Fruit fly (Drosophila melanogaster) whole organism, wandering third instar larva: ENCODE data around the gene CG14718.

Experiments
- CG9705 ChIP-seq: fragments of 200-800 bp; sonication (Bioruptor generic); optimal IDR thresholded peaks from 2 replicates; lab custom pipeline; 2018; ENCODE audit warnings: missing biosample characterization, mild to moderate bottlenecking, missing genetic modification characterization
- CrebA ChIP-seq: fragments of 200-800 bp; sonication (Bioruptor generic); optimal IDR thresholded peaks from 2 replicates; lab custom pipeline; 2016; ENCODE audit warnings: missing biosample characterization, mild to moderate bottlenecking, missing genetic modification characterization, borderline replicate concordance
- Dfd ChIP-seq: fragments of >200 bp; optimal IDR thresholded peaks from 2 replicates; lab custom pipeline; 2017; ENCODE audit warnings: missing biosample characterization, missing genetic modification characterization
- Hnf4 ChIP-seq: fragments of 200-800 bp; sonication (Bioruptor generic); optimal IDR thresholded peaks from 2 replicates; lab custom pipeline; 2016; ENCODE audit warnings: missing biosample characterization, mild to moderate bottlenecking, missing genetic modification characterization
- Hr83 ChIP-seq: fragments of 200-300 bp; sonication (Bioruptor generic); optimal IDR thresholded peaks from 2 replicates; lab custom pipeline; 2016; ENCODE audit warnings: missing biosample characterization, mild to moderate bottlenecking, missing genetic modification characterization, moderate library complexity; ENCODE audit not compliant: poor library complexity, severe bottlenecking
- Jra ChIP-seq: sonication (Bioruptor generic); optimal IDR thresholded peaks from 2 replicates; lab custom pipeline; 2016; ENCODE audit warnings: missing biosample characterization, missing genetic modification characterization
- Mio ChIP-seq: sonication (Bioruptor generic); optimal IDR thresholded peaks from 2 replicates; lab custom pipeline; 2016; ENCODE audit warnings: missing biosample characterization, missing genetic modification characterization
- Myc ChIP-seq: fragments of >200 bp; optimal IDR thresholded peaks from 2 replicates; lab custom pipeline; 2017
- N ChIP-seq: fragments of >200 bp; optimal IDR thresholded peaks from 2 replicates; lab custom pipeline; 2018; ENCODE audit warnings: missing biosample characterization, missing external identifiers, missing genetic modification characterization
- Rel ChIP-seq, 2 experiments: fragments of 200-800 bp; sonication (Bioruptor generic) in 1 of 2; optimal IDR thresholded peaks; 2 replicates in 1 of 2; 3 replicates in 1 of 2; lab custom pipeline; 2016 to 2019; ENCODE audit warnings: mild to moderate bottlenecking in 2 of 2, missing biosample characterization in 2 of 2, missing genetic modification characterization in 2 of 2, moderate library complexity in 1 of 2
- br ChIP-seq: fragments of 200-800 bp; sonication (Bioruptor generic); optimal IDR thresholded peaks from 2 replicates; lab custom pipeline; 2016; ENCODE audit warnings: missing biosample characterization, missing genetic modification characterization
- pan ChIP-seq: fragments of >200 bp; optimal IDR thresholded peaks from 2 replicates; lab custom pipeline; 2017
- psq ChIP-seq: fragments of 200-800 bp; sonication (Bioruptor generic); optimal IDR thresholded peaks from 3 replicates; lab custom pipeline; 2017; ENCODE audit warnings: missing biosample characterization, mild to moderate bottlenecking, missing genetic modification characterization, moderate library complexity
- usp ChIP-seq: fragments of >200 bp; optimal IDR thresholded peaks from 2 replicates; lab custom pipeline; 2017; ENCODE audit warnings: missing biosample characterization, missing genetic modification characterization

- TF ChIP-seq usp (no peak), Hnf4 (peak; percentile 21), Rel (GFP tag; optimal IDR thresholded peaks at IDR 0.05; lab: Kevin White, UChicago) (peak; percentile 1), Rel (tag; optimal IDR thresholded peaks at IDR 0.05; lab: Kevin White, UChicago) (peak; percentile 50), Mio (GFP tag; lab: Kevin White, UChicago) (no peak), Jra (GFP tag; lab: Kevin White, UChicago) (no peak), CG9705 (GFP tag; lab: Kevin White, UChicago) (no peak), psq (GFP tag; lab: Kevin White, UChicago) (no peak), N (GFP tag; lab: Kevin White, UChicago) (no peak), pan (lab: Kevin White, UChicago) (no peak), Hr83 (GFP tag; lab: Kevin White, UChicago) (no peak), br (no peak), Dfd (GFP tag; lab: Kevin White, UChicago) (no peak), CrebA (no peak), Myc (lab: Kevin White, UChicago) (no peak)
Observed at dm6 chr3R:11665925-11666687, 34.3 kb upstream of the CG14718 start.
